Worm (Caenorhabditis elegans) whole organism, mixed stage, embryonic: ENCODE measurements around the gene trx-1.
A peak's percentile ranks its signal among the peaks of the same experiment; 100 is the strongest.

Experiments
- M03D4.4 ChIP-seq: sonication (generic microtip); optimal IDR thresholded peaks from 2 replicates; lab custom pipeline; 2017; ENCODE audit warnings: mild to moderate bottlenecking, missing genetic modification characterization, missing compliant biosample characterization
- bed-3 ChIP-seq: fragments of 200-800 bp; sonication (Bioruptor generic); optimal IDR thresholded peaks from 3 replicates; lab custom pipeline; 2018; ENCODE audit warnings: mild to moderate bottlenecking, missing genetic modification characterization, moderate library complexity, missing compliant biosample characterization
- blmp-1 ChIP-seq: fragments of 150-350 bp; optimal IDR thresholded peaks from 2 replicates; lab custom pipeline; 2014; ENCODE audit warnings: missing biosample characterization, missing genetic modification characterization
- ceh-39 ChIP-seq: fragments of 150-350 bp; optimal IDR thresholded peaks from 2 replicates; lab custom pipeline; 2014; ENCODE audit warnings: missing biosample characterization, missing genetic modification characterization
- ceh-43 ChIP-seq: fragments of 200-800 bp; sonication (Bioruptor generic); optimal IDR thresholded peaks from 2 replicates; lab custom pipeline; 2018; ENCODE audit warnings: mild to moderate bottlenecking, missing genetic modification characterization, moderate library complexity, missing compliant biosample characterization
- ceh-83 ChIP-seq: fragments of 200-800 bp; sonication (Bioruptor generic); optimal IDR thresholded peaks from 2 replicates; lab custom pipeline; 2018; ENCODE audit warnings: mild to moderate bottlenecking, missing genetic modification characterization, missing compliant biosample characterization
- ces-1 ChIP-seq: fragments of 150-350 bp; optimal IDR thresholded peaks from 2 replicates; lab custom pipeline; 2014; ENCODE audit warnings: missing biosample characterization, missing genetic modification reagents, missing genetic modification characterization
- cnd-1 ChIP-seq: fragments of 200-800 bp; sonication (Bioruptor generic); optimal IDR thresholded peaks from 2 replicates; lab custom pipeline; 2018; ENCODE audit warnings: mild to moderate bottlenecking, missing genetic modification characterization, missing compliant biosample characterization
- drap-1 ChIP-seq: fragments of 200-800 bp; sonication (Bioruptor generic); optimal IDR thresholded peaks from 3 replicates; lab custom pipeline; 2018; ENCODE audit warnings: mild to moderate bottlenecking, missing genetic modification characterization, missing compliant biosample characterization
- elt-1 ChIP-seq: sonication (generic microtip); optimal IDR thresholded peaks from 2 replicates; lab custom pipeline; 2017; ENCODE audit warnings: missing genetic modification characterization, mild to moderate bottlenecking, missing compliant biosample characterization, antibody characterized with exemption, moderate library complexity, borderline replicate concordance; ENCODE audit not compliant: insufficient read depth
- elt-3 ChIP-seq: fragments of 150-350 bp; optimal IDR thresholded peaks from 2 replicates; lab custom pipeline; 2014; ENCODE audit warnings: missing biosample characterization, missing genetic modification characterization
- flh-1 ChIP-seq: fragments of 200-800 bp; sonication (Bioruptor generic); optimal IDR thresholded peaks from 2 replicates; lab custom pipeline; 2018; ENCODE audit warnings: mild to moderate bottlenecking, missing genetic modification characterization, moderate library complexity, missing compliant biosample characterization
- ham-2 ChIP-seq: fragments of 200-800 bp; sonication (Bioruptor generic); optimal IDR thresholded peaks from 2 replicates; lab custom pipeline; 2018; ENCODE audit warnings: mild to moderate bottlenecking, missing genetic modification characterization, missing compliant biosample characterization
- hlh-1 ChIP-seq: fragments of 150-350 bp; optimal IDR thresholded peaks from 2 replicates; lab custom pipeline; 2014; ENCODE audit warnings: missing biosample characterization, missing genetic modification reagents, missing genetic modification characterization
- lin-13 ChIP-seq: fragments of 150-350 bp; optimal IDR thresholded peaks from 2 replicates; lab custom pipeline; 2014; ENCODE audit warnings: missing biosample characterization, missing genetic modification characterization
- lin-32 ChIP-seq: fragments of 200-800 bp; sonication (Bioruptor generic); optimal IDR thresholded peaks from 2 replicates; lab custom pipeline; 2018; ENCODE audit warnings: mild to moderate bottlenecking, missing genetic modification characterization, missing compliant biosample characterization
- lsy-2 ChIP-seq: fragments of 150-350 bp; optimal IDR thresholded peaks from 2 replicates; lab custom pipeline; 2014; ENCODE audit warnings: missing biosample characterization, missing genetic modification characterization
- mab-5 ChIP-seq: fragments of 150-350 bp; optimal IDR thresholded peaks from 2 replicates; lab custom pipeline; 2014; ENCODE audit warnings: missing biosample characterization, missing genetic modification characterization
- mep-1 ChIP-seq: fragments of 150-350 bp; optimal IDR thresholded peaks from 2 replicates; lab custom pipeline; 2017; ENCODE audit warnings: missing biosample characterization, missing genetic modification reagents, missing genetic modification characterization, inconsistent platforms
- mls-2 ChIP-seq: sonication (generic microtip); optimal IDR thresholded peaks from 2 replicates; lab custom pipeline; 2016; ENCODE audit warnings: mild to moderate bottlenecking, missing genetic modification characterization, moderate library complexity, missing compliant biosample characterization
- nhr-12 ChIP-seq: fragments of 150-350 bp; optimal IDR thresholded peaks from 2 replicates; lab custom pipeline; 2014; ENCODE audit warnings: missing biosample characterization, missing genetic modification characterization
- nhr-2 ChIP-seq: fragments of 150-350 bp; optimal IDR thresholded peaks from 2 replicates; lab custom pipeline; 2014; ENCODE audit warnings: missing biosample characterization, missing genetic modification characterization
- nhr-237 ChIP-seq: fragments of 150-350 bp; optimal IDR thresholded peaks from 2 replicates; lab custom pipeline; 2014; ENCODE audit warnings: missing biosample characterization, missing genetic modification characterization
- nhr-28 ChIP-seq: fragments of 150-350 bp; optimal IDR thresholded peaks from 2 replicates; lab custom pipeline; 2014; ENCODE audit warnings: missing biosample characterization, missing genetic modification characterization
- nhr-76 ChIP-seq: sonication (generic microtip); optimal IDR thresholded peaks from 2 replicates; lab custom pipeline; 2017; ENCODE audit warnings: missing biosample characterization, missing genetic modification characterization
- pha-4 ChIP-seq: fragments of 150-350 bp; optimal IDR thresholded peaks from 2 replicates; lab custom pipeline; 2018; ENCODE audit warnings: missing biosample characterization, missing genetic modification reagents, missing genetic modification characterization
- sem-2 ChIP-seq: fragments of 200-800 bp; sonication (Bioruptor generic); optimal IDR thresholded peaks from 2 replicates; lab custom pipeline; 2018; ENCODE audit warnings: mild to moderate bottlenecking, missing genetic modification characterization, missing compliant biosample characterization
- snpc-4 ChIP-seq: fragments of 150-350 bp; optimal IDR thresholded peaks from 2 replicates; lab custom pipeline; 2014; ENCODE audit warnings: missing biosample characterization, missing genetic modification characterization
- sptf-1 ChIP-seq: sonication (generic microtip); optimal IDR thresholded peaks from 2 replicates; lab custom pipeline; 2017; ENCODE audit warnings: mild to moderate bottlenecking, missing genetic modification characterization, moderate library complexity, missing compliant biosample characterization
- tbx-8 ChIP-seq: fragments of 200-800 bp; sonication (Bioruptor generic); optimal IDR thresholded peaks from 2 replicates; lab custom pipeline; 2018; ENCODE audit warnings: mild to moderate bottlenecking, missing genetic modification characterization, moderate library complexity, missing compliant biosample characterization
- unc-120 ChIP-seq: sonication (generic microtip); optimal IDR thresholded peaks from 2 replicates; lab custom pipeline; 2017; ENCODE audit warnings: missing genetic modification characterization, missing compliant biosample characterization; ENCODE audit not compliant: poor library complexity, severe bottlenecking
- unc-39 ChIP-seq: fragments of 150-350 bp; optimal IDR thresholded peaks from 2 replicates; lab custom pipeline; 2014; ENCODE audit warnings: missing biosample characterization, missing genetic modification characterization
- unc-62 ChIP-seq: fragments of 150-350 bp; optimal IDR thresholded peaks from 2 replicates; lab custom pipeline; 2014; ENCODE audit warnings: missing biosample characterization, missing genetic modification reagents, missing genetic modification characterization
- zip-8 ChIP-seq: fragments of 150-350 bp; optimal IDR thresholded peaks from 2 replicates; lab custom pipeline; 2014; ENCODE audit warnings: missing biosample characterization, missing genetic modification characterization
- ztf-11 ChIP-seq: fragments of 150-350 bp; optimal IDR thresholded peaks from 2 replicates; lab custom pipeline; 2014; ENCODE audit warnings: missing biosample characterization, missing genetic modification characterization

The trx-1 gene

DNA sequence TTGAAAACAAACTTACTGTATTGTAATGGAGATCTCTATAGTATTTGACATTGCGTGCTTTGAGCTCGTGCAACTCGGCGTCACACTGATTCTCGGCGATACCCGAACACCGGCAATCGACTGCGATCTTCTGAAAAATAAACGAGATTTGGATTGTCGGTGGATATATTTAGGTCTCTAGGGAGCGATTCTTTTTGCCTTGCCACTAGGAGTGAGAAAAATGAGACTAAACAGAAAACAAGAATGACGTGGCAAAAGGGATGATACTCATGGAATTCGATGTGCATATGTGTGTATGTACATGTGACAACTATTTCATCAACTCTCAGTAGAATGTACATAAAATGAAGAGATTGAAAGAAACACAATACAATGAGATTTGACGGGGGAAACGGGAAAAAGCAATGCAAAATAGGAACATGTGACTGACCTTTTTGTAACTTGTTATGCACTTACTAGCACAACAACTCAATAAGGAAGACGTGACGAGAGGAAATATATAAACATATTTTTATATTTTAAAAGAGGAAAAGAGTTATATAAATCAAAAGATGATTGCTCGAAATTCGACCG, 38.7 kb downstream of the trx-1 start:
- peak; percentile 79 for TF ChIP-seq ces-1 (GFP tag; lab: Kevin White, UChicago)
- no peak for TF ChIP-seq ztf-11 (tag; lab: Kevin White, UChicago)
- no peak for TF ChIP-seq blmp-1 (tag; lab: Kevin White, UChicago)

DNA sequence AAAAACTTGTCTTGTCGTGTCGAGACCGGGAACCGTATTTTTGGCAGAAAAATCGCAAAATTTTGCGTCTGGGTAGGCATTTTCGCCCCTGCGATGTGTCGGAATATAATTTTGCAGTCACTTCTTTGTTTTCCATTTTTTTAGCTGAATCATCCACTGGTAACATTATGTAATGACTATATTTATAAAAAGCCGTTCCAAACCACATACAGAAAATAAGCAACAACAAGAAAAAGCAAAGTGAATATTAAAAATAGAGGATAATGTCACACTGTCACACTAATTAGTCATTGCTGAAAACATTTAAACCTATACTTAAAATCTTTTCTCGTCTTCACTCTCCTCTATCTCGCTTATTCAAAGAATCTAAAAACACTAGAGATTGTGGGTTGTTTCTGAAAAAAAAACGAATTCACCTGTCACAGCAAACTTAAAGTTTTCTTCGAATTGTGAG, 44.1 kb downstream of the trx-1 start, which contains the start of gene sre-1:
Gene sre-1, plus strand, starts transcription at position 404 of the 454 bp plus-strand sequence.
- TF ChIP-seq lin-32 (no peak), M03D4.4 (no peak), nhr-28 (tag; lab: Kevin White, UChicago) (no peak), pha-4 (tag; lab: Kevin White, UChicago) (no peak), blmp-1 (tag; lab: Kevin White, UChicago) (no peak), lsy-2 (no peak), mls-2 (no peak), sptf-1 (tag; lab: Kevin White, UChicago) (no peak), elt-3 (tag; lab: Kevin White, UChicago) (no peak), nhr-2 (tag; lab: Kevin White, UChicago) (no peak), ceh-39 (tag; lab: Kevin White, UChicago) (no peak)
- TF ChIP-seq, all 35 proteins: peak for 0

DNA sequence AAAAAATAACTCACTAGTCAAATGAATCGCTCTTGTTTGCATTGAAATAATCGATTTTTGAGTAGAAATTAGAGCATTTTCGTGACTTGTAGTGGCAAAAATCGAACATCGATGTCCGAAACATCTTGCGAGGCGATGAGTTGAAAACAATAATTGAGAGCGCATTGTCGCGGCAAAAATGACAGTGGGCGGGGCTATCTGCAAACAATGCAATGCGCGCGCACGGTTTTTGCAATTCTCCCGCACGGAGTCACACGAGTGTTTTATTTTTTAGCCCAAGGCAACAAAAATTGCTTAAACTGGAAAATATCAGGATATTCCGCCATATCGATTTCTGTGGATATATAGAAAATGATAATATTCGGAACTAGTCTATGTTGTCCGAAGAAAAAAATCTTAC, 44.9 kb downstream of the trx-1 start, which contains the start of gene B0495.9:
Gene B0495.9, minus strand, starts transcription at position 171 of the 400 bp plus-strand sequence.
- TF ChIP-seq lin-13 (tag; lab: Kevin White, UChicago) (peak; percentile 79), blmp-1 (tag; lab: Kevin White, UChicago) (peak; percentile 69), mls-2 (peak; percentile 96), M03D4.4 (peak; percentile 90), hlh-1 (tag; lab: Kevin White, UChicago) (peak; percentile 71), nhr-12 (tag; lab: Kevin White, UChicago) (peak; percentile 95), lsy-2 (peak; percentile 69), elt-1 (tag; lab: Kevin White, UChicago) (peak; percentile 73), ceh-43 (GFP tag; lab: Kevin White, UChicago) (peak; percentile 90), unc-62 (GFP tag; lab: Kevin White, UChicago) (no peak), ham-2 (peak; percentile 83), nhr-2 (tag; lab: Kevin White, UChicago) (no peak), elt-3 (tag; lab: Kevin White, UChicago) (no peak), nhr-237 (tag; lab: Kevin White, UChicago) (peak; percentile 8), tbx-8 (GFP tag; lab: Kevin White, UChicago) (peak; percentile 73), ceh-83 (peak; percentile 81), bed-3 (GFP tag; lab: Kevin White, UChicago) (peak; percentile 79), pha-4 (tag; lab: Kevin White, UChicago) (peak; percentile 45), unc-120 (tag; lab: Kevin White, UChicago) (peak; percentile 75), zip-8 (tag; lab: Kevin White, UChicago) (no peak), lin-32 (peak; percentile 88), mab-5 (tag; lab: Kevin White, UChicago) (peak; percentile 23), drap-1 (peak; percentile 91), flh-1 (GFP tag; lab: Kevin White, UChicago) (peak; percentile 77), unc-39 (tag; lab: Kevin White, UChicago) (peak; percentile 87), cnd-1 (peak; percentile 92), nhr-28 (tag; lab: Kevin White, UChicago) (peak; percentile 3), mep-1 (peak; percentile 33), sem-2 (peak; percentile 76), snpc-4 (tag; lab: Kevin White, UChicago) (no peak), sptf-1 (tag; lab: Kevin White, UChicago) (peak; percentile 96), ces-1 (GFP tag; lab: Kevin White, UChicago) (peak; percentile 48), ceh-39 (tag; lab: Kevin White, UChicago) (peak; percentile 27), ztf-11 (tag; lab: Kevin White, UChicago) (peak; percentile 94), nhr-76 (peak; percentile 93)
